Worm (Caenorhabditis elegans): Measurements from ENCODE around the gene R05A10.3.

R05A10.3 gene

DNA sequence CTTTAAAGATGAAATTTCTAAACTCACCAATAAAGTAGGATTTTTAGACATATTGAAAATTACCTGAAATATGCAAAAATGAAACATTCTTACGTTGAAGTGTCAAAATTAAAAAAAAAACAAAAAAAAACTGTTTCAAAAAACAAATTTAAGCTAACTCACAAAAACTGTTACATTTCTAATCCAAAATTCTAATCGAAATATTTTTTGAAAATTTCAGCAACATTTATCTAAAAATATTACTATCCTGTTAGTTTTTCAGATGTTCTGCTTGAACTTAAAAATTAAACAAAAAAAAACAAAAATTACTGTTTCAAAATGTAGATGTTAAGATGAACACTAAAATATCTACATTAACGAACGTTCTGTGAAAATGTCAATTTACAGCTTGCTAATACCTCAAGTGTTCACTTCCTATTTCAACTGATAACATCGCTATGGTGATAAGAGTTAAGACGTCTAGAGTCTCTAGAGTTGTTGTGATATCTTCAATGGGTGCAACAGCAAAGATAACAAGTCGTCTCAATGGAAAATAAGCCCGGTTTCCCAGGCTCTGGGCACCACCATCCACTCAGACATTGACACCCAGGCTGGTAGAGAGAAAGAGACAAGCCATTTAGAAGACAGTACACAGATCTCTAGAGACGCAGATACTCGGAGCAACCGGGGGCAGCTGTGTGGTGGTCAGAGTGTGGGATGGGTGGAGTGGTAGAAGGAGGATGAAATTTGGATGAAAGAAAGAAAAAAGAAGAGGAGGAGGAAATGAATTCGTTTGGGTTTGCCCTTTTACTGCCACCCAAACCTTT is 48.3 kb downstream of the R05A10.3 start, which contains the start of gene H12I19.115:
Gene H12I19.115, minus strand, starts transcription at position 51 of the 806 bp plus-strand sequence.
- no peak for TF ChIP-seq unc-30 (tag; optimal IDR thresholded peaks at IDR 0.05)
- no peak for TF ChIP-seq nhr-12 (tag; optimal IDR thresholded peaks at IDR 0.05)
- no peak for TF ChIP-seq jun-1 (tag; optimal IDR thresholded peaks at IDR 0.05)
- TF ChIP-seq mep-1 (tag; optimal IDR thresholded peaks at IDR 0.05): peak; percentile 12
- TF ChIP-seq nhr-47 (tag; optimal IDR thresholded peaks at IDR 0.05): peak; percentile 3
- TF ChIP-seq efl-1 (optimal IDR thresholded peaks at IDR 0.05): peak; percentile 2 to 21
- TF ChIP-seq efl-1 (GFP tag; optimal IDR thresholded peaks at IDR 0.05 in 1 of 2): peak in 1 of 2 experiments; percentile 90
- TF ChIP-seq ceh-82 (tag; optimal IDR thresholded peaks at IDR 0.05): peak in 1 of 3 experiments; percentile 22
- peak in 1 of 2 experiments; percentile 28 for TF ChIP-seq lsy-2 (tag; optimal IDR thresholded peaks at IDR 0.05)
- no peak for TF ChIP-seq sup-37 (GFP tag; optimal IDR thresholded peaks at IDR 0.05)
- TF ChIP-seq fkh-8 (tag; optimal IDR thresholded peaks at IDR 0.05): peak; percentile 47
- TF ChIP-seq dsc-1 (tag; optimal IDR thresholded peaks at IDR 0.05): peak; percentile 16

DNA sequence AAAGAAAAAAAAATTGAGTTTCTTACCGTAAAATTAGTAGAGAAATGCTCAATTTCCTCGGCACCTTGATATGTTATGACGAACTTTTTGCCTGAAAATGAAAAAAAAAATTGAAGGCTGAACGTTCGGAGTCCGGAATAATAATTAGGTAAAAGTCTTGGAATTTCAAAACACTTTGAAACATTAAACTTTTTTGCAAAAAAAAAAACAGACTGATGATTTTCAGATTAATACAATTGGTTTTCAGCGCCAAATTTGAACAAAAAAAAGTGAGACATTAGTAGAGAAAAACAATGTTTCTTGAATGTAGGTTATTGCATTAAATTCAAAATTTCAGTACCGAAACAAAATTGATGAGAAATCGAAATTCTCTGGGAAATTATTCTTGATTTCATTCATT is 52.3 kb downstream of the R05A10.3 start, which contains the start of gene nkcc-1:
Gene nkcc-1, minus strand, starts transcription at position 101 of the 400 bp plus-strand sequence.
- TF ChIP-seq ceh-88 (GFP tag; IDR thresholded peaks at IDR 0.05) (no peak), efl-1 (optimal IDR thresholded peaks at IDR 0.05) (no peak), efl-1 (GFP tag; optimal IDR thresholded peaks at IDR 0.05 in 1 of 2) (peak in 1 of 2 experiments; percentile 41), unc-86 (tag; optimal IDR thresholded peaks at IDR 0.05) (no peak), nhr-77 (tag; optimal IDR thresholded peaks at IDR 0.05) (no peak), pax-3 (tag; optimal IDR thresholded peaks at IDR 0.05) (no peak), nhr-84 (tag; optimal IDR thresholded peaks at IDR 0.05) (no peak)

Measured in whole organism, L1 larva.